Fruit fly (Drosophila melanogaster): ENCODE results near the gene P5cr.

The P5cr gene

dm6 chr3R:19031210-19031609, 2.5 kb downstream of the P5cr start, which contains the start of the genes Prp18 and CG6013:
TSS of gene Prp18 (minus strand) at chr3R:19031271.
TSS of gene CG6013 (plus strand) at chr3R:19031503.
- peak; percentile 45 for TF ChIP-seq CG9948 (tag; optimal IDR thresholded peaks at IDR 0.05)
- no peak for TF ChIP-seq D1 (tag; optimal IDR thresholded peaks at IDR 0.05)
- TF ChIP-seq CG32121 (GFP tag; IDR thresholded peaks at IDR 0.05), result no peak
- TF ChIP-seq CG4496 (GFP tag; IDR thresholded peaks at IDR 0.05), result no peak
- TF ChIP-seq gl (tag; optimal IDR thresholded peaks at IDR 0.05), result no peak
- TF ChIP-seq Ets98B (GFP tag; IDR thresholded peaks at IDR 0.05), result 0 out of 2 replicates have a peak, but pooled peaks have one; percentile 18
- TF ChIP-seq rn (GFP tag; IDR thresholded peaks at IDR 0.05), result no peak
- TF ChIP-seq CG12605 (GFP tag; IDR thresholded peaks at IDR 0.05), result no peak
- TF ChIP-seq CG15710 (tag; optimal IDR thresholded peaks at IDR 0.05), result peak; percentile 59
- no peak for TF ChIP-seq Pif1B (GFP tag; optimal IDR thresholded peaks at IDR 0.05)
- TF ChIP-seq CG8301 (tag; optimal IDR thresholded peaks at IDR 0.05), result peak; percentile 1
- peak; percentile 69 for TF ChIP-seq CG8159 (tag; optimal IDR thresholded peaks at IDR 0.05)
- TF ChIP-seq CG14655 (GFP tag; optimal IDR thresholded peaks at IDR 0.05), result no peak
- no peak for TF ChIP-seq CG13204 (GFP tag; optimal IDR thresholded peaks at IDR 0.05)
- peak; percentile 15 for TF ChIP-seq CG17806 (tag; optimal IDR thresholded peaks at IDR 0.05)
- TF ChIP-seq CG34367 (tag; optimal IDR thresholded peaks at IDR 0.05), result peak; percentile 30
- TF ChIP-seq Pif1A (GFP tag; optimal IDR thresholded peaks at IDR 0.05), result no peak
- peak; percentile 11 for TF ChIP-seq EcR (GFP tag; optimal IDR thresholded peaks at IDR 0.05)
- TF ChIP-seq fd96Ca (GFP tag; IDR thresholded peaks at IDR 0.05), result no peak
- TF ChIP-seq Snoo (tag; optimal IDR thresholded peaks at IDR 0.05), result peak; percentile 10
- no peak for TF ChIP-seq CG10348 (GFP tag; IDR thresholded peaks at IDR 0.05)

- TF ChIP-seq Ets98B (GFP tag; IDR thresholded peaks at IDR 0.05) (peak; percentile 41), CG34367 (tag; optimal IDR thresholded peaks at IDR 0.05) (no peak)
Observed at dm6 chr3R:19033238-19033637, 4.5 kb downstream of the P5cr start, which contains the start of gene CG6026. TSS of gene CG6026 (plus strand) at chr3R:19033538.

- no peak for TF ChIP-seq CG4496 (GFP tag; IDR thresholded peaks at IDR 0.05)
- TF ChIP-seq CG34367 (tag; optimal IDR thresholded peaks at IDR 0.05), result no peak
- no peak for TF ChIP-seq CG13204 (GFP tag; optimal IDR thresholded peaks at IDR 0.05)
- no peak for TF ChIP-seq CG14655 (GFP tag; optimal IDR thresholded peaks at IDR 0.05)
- TF ChIP-seq gl (tag; optimal IDR thresholded peaks at IDR 0.05), result no peak
- TF ChIP-seq rn (GFP tag; IDR thresholded peaks at IDR 0.05), result no peak
- TF ChIP-seq Ets98B (GFP tag; IDR thresholded peaks at IDR 0.05), result no peak
- TF ChIP-seq CG10348 (GFP tag; IDR thresholded peaks at IDR 0.05), result no peak
- TF ChIP-seq Pif1B (GFP tag; optimal IDR thresholded peaks at IDR 0.05), result no peak
- no peak for TF ChIP-seq Snoo (tag; optimal IDR thresholded peaks at IDR 0.05)
- no peak for TF ChIP-seq CG32121 (GFP tag; IDR thresholded peaks at IDR 0.05)
- no peak for TF ChIP-seq fd96Ca (GFP tag; IDR thresholded peaks at IDR 0.05)
- no peak for TF ChIP-seq EcR (GFP tag; optimal IDR thresholded peaks at IDR 0.05)
- TF ChIP-seq D1 (tag; optimal IDR thresholded peaks at IDR 0.05), result no peak
- no peak for TF ChIP-seq CG15710 (tag; optimal IDR thresholded peaks at IDR 0.05)
Observed at dm6 chr3R:19036521-19037142, 7.9 kb downstream of the P5cr start.

dm6 chr3R:19040685-19041084, 12.0 kb downstream of the P5cr start:
- TF ChIP-seq EcR (GFP tag; optimal IDR thresholded peaks at IDR 0.05) (no peak), CG8301 (tag; optimal IDR thresholded peaks at IDR 0.05) (no peak), Pif1B (GFP tag; optimal IDR thresholded peaks at IDR 0.05) (no peak), Pif1A (GFP tag; optimal IDR thresholded peaks at IDR 0.05) (no peak), gl (tag; optimal IDR thresholded peaks at IDR 0.05) (no peak), CG9948 (tag; optimal IDR thresholded peaks at IDR 0.05) (no peak), CG8159 (tag; optimal IDR thresholded peaks at IDR 0.05) (no peak), Ets98B (GFP tag; IDR thresholded peaks at IDR 0.05) (no peak), D1 (tag; optimal IDR thresholded peaks at IDR 0.05) (no peak), CG15710 (tag; optimal IDR thresholded peaks at IDR 0.05) (no peak), Snoo (tag; optimal IDR thresholded peaks at IDR 0.05) (no peak), CG10348 (GFP tag; IDR thresholded peaks at IDR 0.05) (no peak), CG17806 (tag; optimal IDR thresholded peaks at IDR 0.05) (no peak)

- TF ChIP-seq CG32121 (GFP tag; IDR thresholded peaks at IDR 0.05) (no peak), rn (GFP tag; IDR thresholded peaks at IDR 0.05) (no peak), Pif1B (GFP tag; optimal IDR thresholded peaks at IDR 0.05) (no peak), Ets98B (GFP tag; IDR thresholded peaks at IDR 0.05) (no peak), CG10348 (GFP tag; IDR thresholded peaks at IDR 0.05) (no peak), Pif1A (GFP tag; optimal IDR thresholded peaks at IDR 0.05) (no peak), CG15710 (tag; optimal IDR thresholded peaks at IDR 0.05) (no peak), CG34367 (tag; optimal IDR thresholded peaks at IDR 0.05) (no peak), CG8301 (tag; optimal IDR thresholded peaks at IDR 0.05) (no peak), EcR (GFP tag; optimal IDR thresholded peaks at IDR 0.05) (no peak), CG8159 (tag; optimal IDR thresholded peaks at IDR 0.05) (no peak), CG4496 (GFP tag; IDR thresholded peaks at IDR 0.05) (no peak), CG14655 (GFP tag; optimal IDR thresholded peaks at IDR 0.05) (no peak)
Observed at dm6 chr3R:19044638-19045037, 15.9 kb downstream of the P5cr start.

- TF ChIP-seq CG9948 (tag; optimal IDR thresholded peaks at IDR 0.05) (no peak), Ets98B (GFP tag; IDR thresholded peaks at IDR 0.05) (no peak)
Observed at dm6 chr3R:19051247-19051646, 22.5 kb downstream of the P5cr start.
